Worm (Caenorhabditis elegans) whole organism, mixed stage, embryonic: Measurements from ENCODE around the gene E02C12.8.

ENCODE experiments used
- M03D4.4 ChIP-seq: sonication (generic microtip); optimal IDR thresholded peaks from 2 replicates; lab custom pipeline; 2017; ENCODE audit warnings: mild to moderate bottlenecking, missing genetic modification characterization, missing compliant biosample characterization
- bed-3 ChIP-seq: fragments of 200-800 bp; sonication (Bioruptor generic); optimal IDR thresholded peaks from 3 replicates; lab custom pipeline; 2018; ENCODE audit warnings: mild to moderate bottlenecking, missing genetic modification characterization, moderate library complexity, missing compliant biosample characterization
- blmp-1 ChIP-seq: fragments of 150-350 bp; optimal IDR thresholded peaks from 2 replicates; lab custom pipeline; 2014; ENCODE audit warnings: missing biosample characterization, missing genetic modification characterization
- ceh-39 ChIP-seq: fragments of 150-350 bp; optimal IDR thresholded peaks from 2 replicates; lab custom pipeline; 2014; ENCODE audit warnings: missing biosample characterization, missing genetic modification characterization
- ceh-43 ChIP-seq: fragments of 200-800 bp; sonication (Bioruptor generic); optimal IDR thresholded peaks from 2 replicates; lab custom pipeline; 2018; ENCODE audit warnings: mild to moderate bottlenecking, missing genetic modification characterization, moderate library complexity, missing compliant biosample characterization
- ceh-83 ChIP-seq: fragments of 200-800 bp; sonication (Bioruptor generic); optimal IDR thresholded peaks from 2 replicates; lab custom pipeline; 2018; ENCODE audit warnings: mild to moderate bottlenecking, missing genetic modification characterization, missing compliant biosample characterization
- ces-1 ChIP-seq: fragments of 150-350 bp; optimal IDR thresholded peaks from 2 replicates; lab custom pipeline; 2014; ENCODE audit warnings: missing biosample characterization, missing genetic modification reagents, missing genetic modification characterization
- cnd-1 ChIP-seq: fragments of 200-800 bp; sonication (Bioruptor generic); optimal IDR thresholded peaks from 2 replicates; lab custom pipeline; 2018; ENCODE audit warnings: mild to moderate bottlenecking, missing genetic modification characterization, missing compliant biosample characterization
- drap-1 ChIP-seq: fragments of 200-800 bp; sonication (Bioruptor generic); optimal IDR thresholded peaks from 3 replicates; lab custom pipeline; 2018; ENCODE audit warnings: mild to moderate bottlenecking, missing genetic modification characterization, missing compliant biosample characterization
- elt-1 ChIP-seq: sonication (generic microtip); optimal IDR thresholded peaks from 2 replicates; lab custom pipeline; 2017; ENCODE audit warnings: missing genetic modification characterization, mild to moderate bottlenecking, missing compliant biosample characterization, antibody characterized with exemption, moderate library complexity, borderline replicate concordance; ENCODE audit not compliant: insufficient read depth
- elt-3 ChIP-seq: fragments of 150-350 bp; optimal IDR thresholded peaks from 2 replicates; lab custom pipeline; 2014; ENCODE audit warnings: missing biosample characterization, missing genetic modification characterization
- ham-2 ChIP-seq: fragments of 200-800 bp; sonication (Bioruptor generic); optimal IDR thresholded peaks from 2 replicates; lab custom pipeline; 2018; ENCODE audit warnings: mild to moderate bottlenecking, missing genetic modification characterization, missing compliant biosample characterization
- hlh-1 ChIP-seq: fragments of 150-350 bp; optimal IDR thresholded peaks from 2 replicates; lab custom pipeline; 2014; ENCODE audit warnings: missing biosample characterization, missing genetic modification reagents, missing genetic modification characterization
- lin-32 ChIP-seq: fragments of 200-800 bp; sonication (Bioruptor generic); optimal IDR thresholded peaks from 2 replicates; lab custom pipeline; 2018; ENCODE audit warnings: mild to moderate bottlenecking, missing genetic modification characterization, missing compliant biosample characterization
- mab-5 ChIP-seq: fragments of 150-350 bp; optimal IDR thresholded peaks from 2 replicates; lab custom pipeline; 2014; ENCODE audit warnings: missing biosample characterization, missing genetic modification characterization
- mep-1 ChIP-seq: fragments of 150-350 bp; optimal IDR thresholded peaks from 2 replicates; lab custom pipeline; 2017; ENCODE audit warnings: missing biosample characterization, missing genetic modification reagents, missing genetic modification characterization, inconsistent platforms
- mls-2 ChIP-seq: sonication (generic microtip); optimal IDR thresholded peaks from 2 replicates; lab custom pipeline; 2016; ENCODE audit warnings: mild to moderate bottlenecking, missing genetic modification characterization, moderate library complexity, missing compliant biosample characterization
- nhr-12 ChIP-seq: fragments of 150-350 bp; optimal IDR thresholded peaks from 2 replicates; lab custom pipeline; 2014; ENCODE audit warnings: missing biosample characterization, missing genetic modification characterization
- nhr-237 ChIP-seq: fragments of 150-350 bp; optimal IDR thresholded peaks from 2 replicates; lab custom pipeline; 2014; ENCODE audit warnings: missing biosample characterization, missing genetic modification characterization
- nhr-28 ChIP-seq: fragments of 150-350 bp; optimal IDR thresholded peaks from 2 replicates; lab custom pipeline; 2014; ENCODE audit warnings: missing biosample characterization, missing genetic modification characterization
- nhr-76 ChIP-seq: sonication (generic microtip); optimal IDR thresholded peaks from 2 replicates; lab custom pipeline; 2017; ENCODE audit warnings: missing biosample characterization, missing genetic modification characterization
- pha-4 ChIP-seq: fragments of 150-350 bp; optimal IDR thresholded peaks from 2 replicates; lab custom pipeline; 2018; ENCODE audit warnings: missing biosample characterization, missing genetic modification reagents, missing genetic modification characterization
- sem-2 ChIP-seq: fragments of 200-800 bp; sonication (Bioruptor generic); optimal IDR thresholded peaks from 2 replicates; lab custom pipeline; 2018; ENCODE audit warnings: mild to moderate bottlenecking, missing genetic modification characterization, missing compliant biosample characterization
- snpc-4 ChIP-seq: fragments of 150-350 bp; optimal IDR thresholded peaks from 2 replicates; lab custom pipeline; 2014; ENCODE audit warnings: missing biosample characterization, missing genetic modification characterization
- sptf-1 ChIP-seq: sonication (generic microtip); optimal IDR thresholded peaks from 2 replicates; lab custom pipeline; 2017; ENCODE audit warnings: mild to moderate bottlenecking, missing genetic modification characterization, moderate library complexity, missing compliant biosample characterization
- tbx-8 ChIP-seq: fragments of 200-800 bp; sonication (Bioruptor generic); optimal IDR thresholded peaks from 2 replicates; lab custom pipeline; 2018; ENCODE audit warnings: mild to moderate bottlenecking, missing genetic modification characterization, moderate library complexity, missing compliant biosample characterization
- unc-120 ChIP-seq: sonication (generic microtip); optimal IDR thresholded peaks from 2 replicates; lab custom pipeline; 2017; ENCODE audit warnings: missing genetic modification characterization, missing compliant biosample characterization; ENCODE audit not compliant: poor library complexity, severe bottlenecking
- unc-39 ChIP-seq: fragments of 150-350 bp; optimal IDR thresholded peaks from 2 replicates; lab custom pipeline; 2014; ENCODE audit warnings: missing biosample characterization, missing genetic modification characterization
- unc-62 ChIP-seq: fragments of 150-350 bp; optimal IDR thresholded peaks from 2 replicates; lab custom pipeline; 2014; ENCODE audit warnings: missing biosample characterization, missing genetic modification reagents, missing genetic modification characterization
- zip-8 ChIP-seq: fragments of 150-350 bp; optimal IDR thresholded peaks from 2 replicates; lab custom pipeline; 2014; ENCODE audit warnings: missing biosample characterization, missing genetic modification characterization

The E02C12.8 gene

ce11 chrV:9394938-9395639 is 21.7 kb upstream of the E02C12.8 start:
- TF ChIP-seq M03D4.4 (tag; lab: Kevin White, UChicago), result no peak
- TF ChIP-seq ham-2 (GFP tag; lab: Kevin White, UChicago), result peak; percentile 90
- TF ChIP-seq mls-2 (tag; lab: Kevin White, UChicago), result peak; percentile 51
- TF ChIP-seq nhr-12 (tag; lab: Kevin White, UChicago), result no peak
- no peak for TF ChIP-seq mab-5 (tag; lab: Kevin White, UChicago)
- no peak for TF ChIP-seq lin-32 (GFP tag; lab: Kevin White, UChicago)
- TF ChIP-seq ceh-43 (GFP tag; lab: Kevin White, UChicago), result peak; percentile 45
- no peak for TF ChIP-seq mep-1
- TF ChIP-seq, all 35 proteins: peak for 3

ce11 chrV:9391959-9392358 is 18.5 kb upstream of the E02C12.8 start:
- TF ChIP-seq ceh-83 (GFP tag; lab: Kevin White, UChicago) (no peak), elt-3 (tag; lab: Kevin White, UChicago) (no peak), unc-39 (tag; lab: Kevin White, UChicago) (no peak), tbx-8 (GFP tag; lab: Kevin White, UChicago) (no peak), nhr-237 (tag; lab: Kevin White, UChicago) (no peak), drap-1 (GFP tag; lab: Kevin White, UChicago) (no peak), pha-4 (no peak), lin-32 (GFP tag; lab: Kevin White, UChicago) (no peak), hlh-1 (tag; lab: Kevin White, UChicago) (no peak), elt-1 (tag; lab: Kevin White, UChicago) (no peak), mep-1 (no peak), nhr-28 (tag; lab: Kevin White, UChicago) (no peak), nhr-12 (tag; lab: Kevin White, UChicago) (no peak), snpc-4 (no peak), zip-8 (no peak), cnd-1 (no peak), mab-5 (tag; lab: Kevin White, UChicago) (no peak), ham-2 (GFP tag; lab: Kevin White, UChicago) (no peak)

- TF ChIP-seq pha-4 (no peak), nhr-76 (no peak), elt-1 (tag; lab: Kevin White, UChicago) (no peak), unc-62 (GFP tag; lab: Kevin White, UChicago) (no peak)
- TF ChIP-seq, all 35 proteins: peak for 0
Observed at ce11 chrV:9386143-9386542, 12.7 kb upstream of the E02C12.8 start, which contains the start of gene hum-2. TSS of gene hum-2 (plus strand) at chrV:9386175.

- TF ChIP-seq sptf-1 (tag; lab: Kevin White, UChicago), result no peak
- TF ChIP-seq elt-1 (tag; lab: Kevin White, UChicago), result no peak
- TF ChIP-seq blmp-1 (tag; lab: Kevin White, UChicago), result no peak
- TF ChIP-seq sem-2 (GFP tag; lab: Kevin White, UChicago), result no peak
- TF ChIP-seq ham-2 (GFP tag; lab: Kevin White, UChicago), result no peak
- no peak for TF ChIP-seq zip-8
- no peak for TF ChIP-seq nhr-12 (tag; lab: Kevin White, UChicago)
- no peak for TF ChIP-seq elt-3 (tag; lab: Kevin White, UChicago)
Observed at ce11 chrV:9384949-9385348, 11.5 kb upstream of the E02C12.8 start.

- no peak for TF ChIP-seq M03D4.4 (tag; lab: Kevin White, UChicago)
Observed at ce11 chrV:9384359-9384758, 10.9 kb upstream of the E02C12.8 start.

ce11 chrV:9382538-9383328 is 9.3 kb upstream of the E02C12.8 start:
- TF ChIP-seq sem-2 (GFP tag; lab: Kevin White, UChicago) (no peak), ceh-43 (GFP tag; lab: Kevin White, UChicago) (no peak), ceh-39 (no peak), mls-2 (tag; lab: Kevin White, UChicago) (no peak), bed-3 (GFP tag; lab: Kevin White, UChicago) (no peak), ces-1 (GFP tag; lab: Kevin White, UChicago) (no peak), ham-2 (GFP tag; lab: Kevin White, UChicago) (no peak), nhr-12 (tag; lab: Kevin White, UChicago) (no peak), unc-120 (tag; lab: Kevin White, UChicago) (no peak), nhr-28 (tag; lab: Kevin White, UChicago) (no peak), pha-4 (no peak)
